Worm (Caenorhabditis elegans) whole organism, L2 larva: ENCODE data around the gene Y66C5A.2.

Source experiments
- ama-1 ChIP-seq: fragments of 150-350 bp; optimal IDR thresholded peaks from 2 replicates; lab custom pipeline; 2018; ENCODE audit warnings: inconsistent platforms
- gmeb-1 ChIP-seq: fragments of 150-350 bp; optimal IDR thresholded peaks from 2 replicates; lab custom pipeline; 2014; ENCODE audit warnings: missing biosample characterization, missing genetic modification characterization
- lin-11 ChIP-seq: fragments of 150-350 bp; sonication (generic microtip); optimal IDR thresholded peaks from 2 replicates; lab custom pipeline; 2014; ENCODE audit warnings: missing biosample characterization, missing genetic modification characterization, inconsistent platforms, mixed read lengths
- lin-39 ChIP-seq: fragments of 150-350 bp; optimal IDR thresholded peaks from 2 replicates; lab custom pipeline; 2014; ENCODE audit warnings: missing biosample characterization, missing genetic modification reagents, missing genetic modification characterization
- lsy-2 ChIP-seq, 2 experiments: fragments of 150-350 bp in 1 of 2; sonication (generic microtip) in 1 of 2; optimal IDR thresholded peaks; 2 replicates each; lab custom pipeline; 2014 to 2017; ENCODE audit warnings: missing biosample characterization in 2 of 2, missing genetic modification characterization in 2 of 2
- mab-5 ChIP-seq: fragments of 150-350 bp; optimal IDR thresholded peaks from 2 replicates; lab custom pipeline; 2014; ENCODE audit warnings: missing biosample characterization, missing genetic modification characterization
- nhr-10 ChIP-seq: sonication (generic microtip); optimal IDR thresholded peaks from 2 replicates; lab custom pipeline; 2017; ENCODE audit warnings: missing biosample characterization, missing genetic modification characterization
- nhr-237 ChIP-seq: fragments of 150-350 bp; optimal IDR thresholded peaks from 2 replicates; lab custom pipeline; 2014; ENCODE audit warnings: missing biosample characterization, missing genetic modification characterization
- skn-1 ChIP-seq: sonication (generic microtip); optimal IDR thresholded peaks from 2 replicates; lab custom pipeline; 2017; ENCODE audit warnings: missing biosample characterization, missing genetic modification characterization
- snpc-4 ChIP-seq: fragments of 150-350 bp; optimal IDR thresholded peaks from 2 replicates; lab custom pipeline; 2014; ENCODE audit warnings: missing biosample characterization, missing genetic modification characterization
- unc-62 ChIP-seq: fragments of 150-350 bp; optimal IDR thresholded peaks from 2 replicates; lab custom pipeline; 2014; ENCODE audit warnings: missing biosample characterization, missing genetic modification reagents, missing genetic modification characterization
- ztf-11 ChIP-seq: sonication (generic microtip); optimal IDR thresholded peaks from 2 replicates; lab custom pipeline; 2017; ENCODE audit warnings: missing biosample characterization, missing genetic modification characterization

- TF ChIP-seq skn-1 (tag; lab: Kevin White, UChicago) (no peak), ztf-11 (tag; lab: Kevin White, UChicago) (no peak), lin-11 (no peak), unc-62 (GFP tag; lab: Kevin White, UChicago) (no peak), nhr-10 (no peak), ama-1 (lab: Kevin White, UChicago) (no peak), lsy-2 (tag; optimal IDR thresholded peaks at IDR 0.05; lab: Kevin White, UChicago) (no peak), gmeb-1 (tag; lab: Kevin White, UChicago) (no peak), mab-5 (no peak), snpc-4 (no peak), lin-39 (tag; lab: Kevin White, UChicago) (no peak), nhr-237 (tag; lab: Kevin White, UChicago) (no peak)
Observed at ce11 chrX:14447910-14448309, 12.6 kb upstream of the Y66C5A.2 start, which contains the start of gene jmjd-3.2.
